Fruit fly (Drosophila melanogaster) whole organism: ENCODE measurements around the gene CG6901.

Source experiments
- CG8478 ChIP-seq: fragments of >200 bp; optimal IDR thresholded peaks from 2 replicates; lab custom pipeline; 2018; ENCODE audit warnings: inconsistent platforms
- pan ChIP-seq: fragments of >200 bp; optimal IDR thresholded peaks from 2 replicates; lab custom pipeline; 2017
- usp ChIP-seq: fragments of >200 bp; optimal IDR thresholded peaks from 2 replicates; lab custom pipeline; 2017; ENCODE audit warnings: missing biosample characterization, missing genetic modification characterization, mixed read lengths

DNA sequence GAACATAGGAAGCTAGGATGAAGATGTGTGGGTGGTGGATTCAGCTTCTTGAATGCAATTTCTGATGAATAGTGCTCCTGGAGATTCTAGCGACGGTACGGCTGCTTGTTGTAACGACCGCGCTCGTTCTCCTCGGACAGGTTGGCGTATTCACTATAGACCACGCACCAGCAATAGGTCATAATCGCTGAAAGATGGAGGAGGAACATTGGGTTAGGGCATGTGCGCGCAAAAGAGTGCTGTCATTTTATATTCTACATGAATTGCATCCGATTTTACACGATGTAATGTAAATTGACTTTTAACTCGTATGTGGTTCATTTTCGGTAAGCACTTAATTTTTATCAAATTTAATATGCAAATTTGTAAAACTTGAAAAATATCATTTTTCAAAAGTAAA is 27.8 kb downstream of the CG6901 start:
- TF ChIP-seq pan (lab: Kevin White, UChicago) (no peak), CG8478 (no peak), usp (no peak)
